Worm (Caenorhabditis elegans): Measurements from ENCODE around the gene C17H12.2.

The C17H12.2 gene

DNA sequence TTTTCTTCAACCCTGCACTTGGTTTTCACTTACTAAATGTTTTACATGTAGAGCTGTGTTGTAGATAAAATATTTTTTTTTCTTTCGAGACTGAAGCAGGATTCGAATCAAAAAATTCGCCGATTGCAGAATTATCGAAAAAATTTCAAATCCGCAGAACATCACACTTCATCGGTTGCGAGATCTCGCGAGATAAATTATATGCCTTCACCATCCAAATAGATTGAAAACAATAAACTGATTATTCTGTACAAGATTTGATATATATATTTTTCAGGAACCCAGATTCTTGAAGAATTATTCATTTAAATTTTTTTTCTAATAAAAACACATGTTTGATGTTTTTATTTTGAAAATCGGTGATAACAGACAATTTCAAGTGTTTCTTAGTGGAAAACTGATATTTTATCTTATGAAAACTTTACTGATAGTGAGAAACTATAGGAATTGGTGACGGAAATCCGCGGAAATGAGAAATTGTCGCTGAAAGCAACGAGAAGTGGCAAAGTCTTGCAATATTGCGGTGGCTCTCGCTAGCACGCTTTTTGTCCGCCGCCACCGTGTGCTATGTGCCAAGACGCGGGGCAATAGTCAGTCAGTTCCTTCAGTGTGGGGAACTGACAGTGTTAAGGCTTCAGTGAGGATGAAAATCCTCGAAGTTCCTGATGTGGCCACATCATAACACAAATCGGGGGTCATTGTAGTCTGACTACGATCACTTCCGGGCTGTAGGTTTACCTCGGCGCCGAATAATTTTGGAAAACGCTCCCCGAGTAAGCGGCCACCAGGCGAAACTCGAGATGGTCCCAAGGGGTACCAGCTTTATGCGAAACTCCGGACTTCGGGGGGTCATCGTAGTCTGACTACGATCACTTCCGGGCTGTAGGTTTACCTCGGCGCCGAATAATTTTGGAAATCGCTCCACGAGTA lies 2.4 kb upstream of the C17H12.2 start (continued):
- TF ChIP-seq lin-40 (tag; optimal IDR thresholded peaks at IDR 0.05) (peak; percentile 58), pbrm-1 (GFP tag; IDR thresholded peaks at IDR 0.05) (0 out of 2 replicates have a peak, but pooled peaks have one; percentile 46), sea-2 (GFP tag; IDR thresholded peaks at IDR 0.05) (no peak), snpc-3.4 (tag; optimal IDR thresholded peaks at IDR 0.05) (peak; percentile 75), dox-1 (GFP tag; IDR thresholded peaks at IDR 0.05) (0 out of 2 replicates have a peak, but pooled peaks have one; percentile 30), mel-28 (tag; optimal IDR thresholded peaks at IDR 0.05; ENCODE audit: borderline replicate concordance) (no peak), hmg-20 (GFP tag; IDR thresholded peaks at IDR 0.05) (no peak), K11D2.4 (GFP tag; IDR thresholded peaks at IDR 0.05) (no peak), mcd-1 (GFP tag; IDR thresholded peaks at IDR 0.05) (peak; percentile 24; the same call in 1 of the 2 replicates), lsy-27 (tag; optimal IDR thresholded peaks at IDR 0.05; ENCODE audit: borderline replicate concordance, insufficient read depth) (no peak), snpc-4 (GFP tag; optimal IDR thresholded peaks at IDR 0.05) (peak; percentile 84), snpc-4 (tag; optimal IDR thresholded peaks at IDR 0.05) (peak; percentile 88 to 96 (median 94)), hrde-1 (tag; optimal IDR thresholded peaks at IDR 0.05; ENCODE audit: borderline replicate concordance) (no peak)

- TF ChIP-seq attf-6 (GFP tag; IDR thresholded peaks at IDR 0.05) (no peak), F33H1.4 (GFP tag; IDR thresholded peaks at IDR 0.05) (peak; percentile 83), madf-6 (GFP tag; IDR thresholded peaks at IDR 0.05) (peak; percentile 73), rpc-1 (optimal IDR thresholded peaks at IDR 0.05) (no peak), rpc-1 (tag; optimal IDR thresholded peaks at IDR 0.05) (no peak), ceh-91 (GFP tag; IDR thresholded peaks at IDR 0.05) (peak; percentile 59), dox-1 (GFP tag; IDR thresholded peaks at IDR 0.05) (0 out of 2 replicates have a peak, but pooled peaks have one; percentile 4), ZK185.1 (tag; optimal IDR thresholded peaks at IDR 0.05; ENCODE audit: poor library complexity, severe bottlenecking) (no peak), nfya-2 (GFP tag; IDR thresholded peaks at IDR 0.05) (no peak), C17E4.6 (GFP tag; IDR thresholded peaks at IDR 0.05) (no peak), lir-1 (GFP tag; conservative IDR thresholded peaks at IDR 0.05) (no peak), egl-18 (GFP tag; IDR thresholded peaks at IDR 0.05) (no peak), F37B4.10 (GFP tag; IDR thresholded peaks at IDR 0.05) (no peak), B0336.3 (GFP tag; IDR thresholded peaks at IDR 0.05) (no peak), lin-26 (GFP tag; IDR thresholded peaks at IDR 0.05) (no peak), somi-1 (GFP tag; optimal IDR thresholded peaks at IDR 0.05) (no peak), ztf-6 (GFP tag; IDR thresholded peaks at IDR 0.05) (no peak), efl-1 (GFP tag; optimal IDR thresholded peaks at IDR 0.05) (peak; percentile 36), D2030.7 (GFP tag; IDR thresholded peaks at IDR 0.05) (0 out of 2 replicates have a peak, but pooled peaks have one; percentile 25), him-1 (tag; optimal IDR thresholded peaks at IDR 0.05) (peak; percentile 6), cebp-1 (GFP tag; IDR thresholded peaks at IDR 0.05) (no peak), cebp-1 (tag; optimal IDR thresholded peaks at IDR 0.05) (no peak), sea-2 (GFP tag; IDR thresholded peaks at IDR 0.05) (no peak), atf-7 (tag; optimal IDR thresholded peaks at IDR 0.05) (no peak), F23B12.7 (tag; optimal IDR thresholded peaks at IDR 0.05; ENCODE audit: insufficient read depth) (no peak), lsl-1 (GFP tag; optimal IDR thresholded peaks at IDR 0.05) (peak; percentile 94), ztf-26 (tag; optimal IDR thresholded peaks at IDR 0.05) (no peak), Y56A3A.18 (GFP tag; IDR thresholded peaks at IDR 0.05) (no peak), snpc-4 (GFP tag; optimal IDR thresholded peaks at IDR 0.05) (peak; percentile 60), snpc-4 (tag; optimal IDR thresholded peaks at IDR 0.05) (peak in 2 of 4 experiments; percentile 61 to 65), mes-4 (tag; optimal IDR thresholded peaks at IDR 0.05) (no peak), let-526 (GFP tag; IDR thresholded peaks at IDR 0.05) (no peak), zfh-2 (GFP tag; conservative IDR thresholded peaks at IDR 0.05) (no peak), unc-62 (GFP tag; optimal IDR thresholded peaks at IDR 0.05) (no peak), snpc-1.1 (tag; optimal IDR thresholded peaks at IDR 0.05; ENCODE audit: insufficient read depth) (peak; percentile 43), snpc-3.4 (tag; optimal IDR thresholded peaks at IDR 0.05) (no peak)
These were observed 338 bp downstream of the C17H12.2 start for ce11 chrIV:6789950-6790349.
